Worm (Caenorhabditis elegans) whole organism, late embryonic: ENCODE data around the gene C26E6.1.

Experiments
- C38D4.7 ChIP-seq: fragments of 200-800 bp; sonication (Bioruptor generic); optimal IDR thresholded peaks from 2 replicates; lab custom pipeline; 2018; ENCODE audit warnings: mild to moderate bottlenecking, missing genetic modification characterization, moderate library complexity, missing compliant biosample characterization
- K02D7.2 ChIP-seq: sonication (generic microtip); optimal IDR thresholded peaks from 2 replicates; lab custom pipeline; 2017; ENCODE audit warnings: mild to moderate bottlenecking, missing genetic modification characterization, missing compliant biosample characterization
- Y22D7AL.16 ChIP-seq: sonication (generic microtip); optimal IDR thresholded peaks from 2 replicates; lab custom pipeline; 2016; ENCODE audit warnings: missing genetic modification characterization, missing compliant biosample characterization
- ceh-2 ChIP-seq: sonication (generic microtip); optimal IDR thresholded peaks from 2 replicates; lab custom pipeline; 2016; ENCODE audit warnings: missing genotype, missing genetic modification characterization, missing compliant biosample characterization
- ceh-24 ChIP-seq: sonication (generic microtip); optimal IDR thresholded peaks from 2 replicates; lab custom pipeline; 2016; ENCODE audit warnings: mild to moderate bottlenecking, missing genetic modification characterization, missing compliant biosample characterization
- ceh-45 ChIP-seq: fragments of 200-800 bp; sonication (Bioruptor generic); IDR thresholded peaks from 2 replicates; pipeline ENCODE4 v1.3.6; 2022; ENCODE audit warnings: missing genetic modification reagents, missing genetic modification characterization, missing compliant biosample characterization
- ceh-9 ChIP-seq: sonication (generic microtip); optimal IDR thresholded peaks from 2 replicates; lab custom pipeline; 2016; ENCODE audit warnings: mild to moderate bottlenecking, missing genetic modification characterization, inconsistent platforms, missing compliant biosample characterization
- che-1 ChIP-seq: sonication (generic microtip); optimal IDR thresholded peaks from 2 replicates; lab custom pipeline; 2016; ENCODE audit warnings: mild to moderate bottlenecking, missing genetic modification characterization, missing compliant biosample characterization
- dve-1 ChIP-seq: sonication (generic microtip); optimal IDR thresholded peaks from 2 replicates; lab custom pipeline; 2017; ENCODE audit warnings: antibody characterized with exemption, mild to moderate bottlenecking, missing genetic modification characterization, missing compliant biosample characterization
- elt-2 ChIP-seq: sonication (generic microtip); optimal IDR thresholded peaks from 2 replicates; lab custom pipeline; 2016; ENCODE audit warnings: missing genetic modification reagents, missing genetic modification characterization, missing compliant biosample characterization
- elt-4 ChIP-seq: sonication (generic microtip); optimal IDR thresholded peaks from 2 replicates; lab custom pipeline; 2016; ENCODE audit warnings: missing genetic modification characterization, missing compliant biosample characterization
- eyg-1 ChIP-seq: sonication (generic microtip); optimal IDR thresholded peaks from 2 replicates; lab custom pipeline; 2016; ENCODE audit warnings: missing genotype, missing genetic modification characterization, missing compliant biosample characterization
- fkh-10 ChIP-seq: fragments of 150-350 bp; optimal IDR thresholded peaks from 2 replicates; lab custom pipeline; 2014; ENCODE audit warnings: missing biosample characterization, missing genetic modification reagents, missing genetic modification characterization
- fkh-6 ChIP-seq: sonication (generic microtip); optimal IDR thresholded peaks from 2 replicates; lab custom pipeline; 2016; ENCODE audit warnings: missing genetic modification characterization, missing compliant biosample characterization
- gmeb-2 ChIP-seq: sonication (generic microtip); optimal IDR thresholded peaks from 2 replicates; lab custom pipeline; 2016; ENCODE audit warnings: missing genetic modification characterization, inconsistent platforms, missing compliant biosample characterization
- hlh-6 ChIP-seq: sonication (generic microtip); optimal IDR thresholded peaks from 2 replicates; lab custom pipeline; 2016; ENCODE audit warnings: missing genotype, missing genetic modification characterization, missing compliant biosample characterization
- hlh-8 ChIP-seq: sonication (generic microtip); optimal IDR thresholded peaks from 2 replicates; lab custom pipeline; 2016; ENCODE audit warnings: missing genotype, missing genetic modification characterization, missing compliant biosample characterization
- lin-11 ChIP-seq: fragments of 200-800 bp; sonication (Bioruptor generic); optimal IDR thresholded peaks from 2 replicates; lab custom pipeline; 2018; ENCODE audit warnings: mild to moderate bottlenecking, missing genetic modification characterization, missing compliant biosample characterization
- madf-2 ChIP-seq: sonication (generic microtip); optimal IDR thresholded peaks from 2 replicates; lab custom pipeline; 2017; ENCODE audit warnings: missing genetic modification characterization, missing compliant biosample characterization
- mec-3 ChIP-seq: sonication (generic microtip); optimal IDR thresholded peaks from 2 replicates; lab custom pipeline; 2016; ENCODE audit warnings: borderline replicate concordance, missing genetic modification characterization, missing compliant biosample characterization
- nfya-1 ChIP-seq: sonication (generic microtip); optimal IDR thresholded peaks from 2 replicates; lab custom pipeline; 2017; ENCODE audit warnings: missing genetic modification characterization, mild to moderate bottlenecking, missing compliant biosample characterization, antibody characterized with exemption, moderate library complexity
- pag-3 ChIP-seq: sonication (generic microtip); optimal IDR thresholded peaks from 2 replicates; lab custom pipeline; 2016; ENCODE audit warnings: missing compliant biosample characterization, missing genetic modification characterization, borderline replicate concordance
- pha-2 ChIP-seq: sonication (generic microtip); optimal IDR thresholded peaks from 2 replicates; lab custom pipeline; 2017; ENCODE audit warnings: mild to moderate bottlenecking, missing genetic modification characterization, missing compliant biosample characterization
- pros-1 ChIP-seq: fragments of 150-350 bp; optimal IDR thresholded peaks from 2 replicates; lab custom pipeline; 2014; ENCODE audit warnings: missing biosample characterization, missing genetic modification reagents, missing genetic modification characterization
- rnt-1 ChIP-seq: sonication (generic microtip); optimal IDR thresholded peaks from 2 replicates; lab custom pipeline; 2016; ENCODE audit warnings: missing genetic modification characterization, missing compliant biosample characterization
- syd-9 ChIP-seq: sonication (generic microtip); optimal IDR thresholded peaks from 2 replicates; lab custom pipeline; 2016; ENCODE audit warnings: mild to moderate bottlenecking, missing genetic modification characterization, moderate library complexity, missing compliant biosample characterization
- unc-3 ChIP-seq, 2 experiments: fragments of 200-800 bp in 1 of 2; sonication (Bioruptor generic) in 1 of 2; sonication (generic microtip) in 1 of 2; conservative IDR thresholded peaks in 1 of 2; optimal IDR thresholded peaks in 1 of 2; 2 replicates each; pipeline versions ENCODE4 v1.3.6 to Lab custom; 2016 to 2022; ENCODE audit warnings: missing compliant biosample characterization in 2 of 2, missing genetic modification characterization in 2 of 2, missing genetic modification reagents in 1 of 2
- unc-42 ChIP-seq: sonication (generic microtip); optimal IDR thresholded peaks from 2 replicates; lab custom pipeline; 2016; ENCODE audit warnings: missing genotype, missing genetic modification characterization, missing compliant biosample characterization
- zip-5 ChIP-seq: sonication (generic microtip); optimal IDR thresholded peaks from 2 replicates; lab custom pipeline; 2016; ENCODE audit warnings: missing genetic modification characterization, missing compliant biosample characterization
- ztf-16 ChIP-seq: sonication (generic microtip); optimal IDR thresholded peaks from 2 replicates; lab custom pipeline; 2017; ENCODE audit warnings: missing genetic modification characterization, missing compliant biosample characterization

The C26E6.1 gene

DNA sequence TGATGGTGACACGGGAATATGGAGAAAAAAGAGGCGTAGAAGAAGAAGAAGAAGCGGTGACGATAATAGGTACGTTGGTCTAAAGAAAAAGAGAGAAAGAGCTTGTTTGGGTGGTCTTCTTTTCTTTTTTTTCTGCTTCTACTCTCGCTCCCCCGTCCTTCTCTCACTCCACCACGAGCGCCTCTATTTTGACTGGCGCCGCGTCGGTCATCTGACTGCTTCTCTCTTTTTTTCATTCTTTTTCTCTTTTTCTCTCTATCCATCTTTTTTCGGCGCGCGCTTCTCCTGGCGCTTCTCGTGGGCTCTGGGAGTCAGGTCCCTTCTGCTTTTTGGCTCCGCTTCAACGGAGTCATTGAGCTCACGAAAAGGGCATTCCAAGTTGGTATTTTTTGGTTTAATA, 6.3 kb upstream of the C26E6.1 start:
- TF ChIP-seq pros-1 (no peak), eyg-1 (tag; lab: Kevin White, UChicago) (no peak), dve-1 (tag; lab: Kevin White, UChicago) (no peak)

DNA sequence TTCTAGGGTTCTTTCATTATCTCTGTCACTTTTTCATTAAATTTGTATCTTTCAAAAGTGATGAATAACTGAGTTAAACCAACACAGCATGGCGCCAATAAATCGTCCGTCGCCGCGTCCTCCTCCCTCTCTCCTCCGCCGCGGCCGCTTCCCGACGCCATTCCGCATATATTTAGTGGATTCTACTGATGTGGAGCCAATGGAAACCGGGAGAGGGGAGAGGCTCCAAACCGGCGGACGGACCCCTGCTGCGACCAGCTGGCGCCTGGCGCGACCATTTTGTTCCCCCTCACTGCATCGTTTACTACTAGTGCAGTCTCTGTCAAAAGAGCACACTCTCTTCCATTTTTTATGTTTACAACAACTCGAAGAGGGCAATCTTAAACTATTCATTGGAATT, 5.5 kb upstream of the C26E6.1 start:
- TF ChIP-seq nfya-1 (no peak), unc-3 (GFP tag; conservative IDR thresholded peaks at IDR 0.05; lab: Robert Waterston, UW) (no peak), unc-3 (tag; optimal IDR thresholded peaks at IDR 0.05; lab: Kevin White, UChicago) (no peak), C38D4.7 (GFP tag; lab: Kevin White, UChicago) (no peak), elt-4 (tag; lab: Kevin White, UChicago) (peak; percentile 20)

DNA sequence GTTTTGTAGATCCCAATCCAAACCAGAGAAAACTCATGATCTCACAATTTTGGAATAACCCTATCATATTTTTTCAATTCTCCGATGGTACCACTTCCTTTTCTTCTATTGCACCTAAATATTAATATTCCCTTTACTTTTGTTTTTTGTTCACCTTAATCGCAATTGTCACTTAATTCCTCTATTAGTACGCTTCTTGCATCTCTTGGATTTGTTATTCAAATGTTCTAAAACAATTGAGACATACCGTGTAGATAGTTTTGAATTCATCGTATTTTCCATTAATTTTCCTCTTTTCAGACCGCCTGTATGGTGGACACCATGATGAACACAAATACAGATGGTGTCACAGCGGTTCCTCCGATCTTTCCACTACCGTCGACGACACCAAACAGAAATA, 4.8 kb upstream of the C26E6.1 start, which contains the start of gene flh-2:
Gene flh-2 (plus strand): TSS at position 301 of the 400 bp plus-strand sequence.
- no peak for TF ChIP-seq mec-3 (tag; lab: Kevin White, UChicago)
- TF ChIP-seq ceh-45 (GFP tag; lab: Robert Waterston, UW), result no peak
- no peak for TF ChIP-seq K02D7.2 (tag; lab: Kevin White, UChicago)
- TF ChIP-seq hlh-8 (tag; lab: Kevin White, UChicago), result no peak
- no peak for TF ChIP-seq syd-9 (tag; lab: Kevin White, UChicago)
- TF ChIP-seq lin-11 (tag; lab: Kevin White, UChicago), result no peak
- TF ChIP-seq che-1 (tag; lab: Kevin White, UChicago), result no peak
- TF ChIP-seq unc-42 (tag; lab: Kevin White, UChicago), result no peak
- no peak for TF ChIP-seq ztf-16 (tag; lab: Kevin White, UChicago)
- TF ChIP-seq ceh-2 (tag; lab: Kevin White, UChicago), result no peak

DNA sequence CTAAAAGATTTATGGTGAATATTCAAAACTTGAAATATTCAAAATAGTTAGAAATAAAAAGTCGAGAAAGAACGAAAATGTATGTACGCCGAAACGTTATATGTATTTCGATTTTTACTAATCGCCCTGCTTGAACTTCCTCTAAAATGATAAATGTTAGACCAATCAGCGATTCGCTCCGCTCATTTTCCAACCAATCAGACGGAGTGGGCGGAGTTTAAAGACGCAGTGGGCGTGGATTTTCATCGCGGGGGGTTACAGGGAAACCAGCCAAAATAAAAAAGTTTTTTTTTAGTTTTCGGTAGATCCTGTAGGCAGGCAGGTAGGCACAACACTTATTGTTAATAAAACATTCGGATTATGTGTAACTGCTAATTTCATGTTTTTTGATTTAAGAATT, 3.7 kb upstream of the C26E6.1 start:
- TF ChIP-seq nfya-1 (peak; percentile 90), fkh-6 (tag; lab: Kevin White, UChicago) (no peak), fkh-10 (GFP tag; lab: Kevin White, UChicago) (no peak), K02D7.2 (tag; lab: Kevin White, UChicago) (no peak)

DNA sequence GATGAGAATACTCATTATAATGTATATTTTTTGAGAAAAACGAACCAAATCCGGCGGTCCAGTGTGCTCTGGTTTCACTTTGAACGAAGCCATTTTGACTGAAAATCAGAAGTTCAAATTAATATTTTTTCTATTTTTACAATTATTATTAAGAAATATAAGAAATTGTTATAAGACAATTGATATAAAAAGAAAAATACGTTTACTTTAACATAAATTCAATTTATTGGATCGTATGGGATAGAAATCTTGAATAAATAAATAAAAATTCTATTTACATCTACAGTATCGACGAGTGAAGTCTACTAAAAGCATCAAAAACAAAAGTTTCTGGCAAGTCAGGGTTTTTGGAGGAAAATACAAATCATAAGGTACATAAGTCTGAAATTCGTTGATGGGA, 3.5 kb downstream of the C26E6.1 start, which contains the start of gene C27F2.4:
Gene C27F2.4 (minus strand): TSS at position 101 of the 400 bp plus-strand sequence.
- TF ChIP-seq hlh-6 (tag; lab: Kevin White, UChicago) (no peak), ceh-9 (tag; lab: Kevin White, UChicago) (no peak), pha-2 (no peak), zip-5 (tag; lab: Kevin White, UChicago) (no peak), elt-2 (tag; lab: Kevin White, UChicago) (no peak), Y22D7AL.16 (tag; lab: Kevin White, UChicago) (no peak)

DNA sequence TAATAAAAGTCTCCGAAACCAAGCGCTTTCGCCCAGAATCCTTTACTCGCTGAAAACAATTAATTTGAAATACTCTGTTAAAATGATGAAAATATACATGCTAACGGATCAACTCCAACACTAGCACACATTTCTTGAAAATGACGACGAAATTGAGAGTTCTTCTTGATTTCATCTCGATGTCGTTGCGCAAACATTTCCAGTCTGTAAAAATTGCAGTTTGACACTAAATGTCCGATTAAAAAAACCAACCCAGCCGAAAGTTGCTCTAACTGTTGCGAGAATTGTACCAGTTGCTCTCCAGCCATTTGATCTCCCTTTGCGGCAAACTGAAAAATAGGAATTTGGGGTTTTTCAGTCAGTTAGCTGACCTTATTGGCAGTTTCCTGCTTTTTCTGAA, 4.6 kb downstream of the C26E6.1 start:
- TF ChIP-seq pag-3 (tag; lab: Kevin White, UChicago), result no peak
- no peak for TF ChIP-seq madf-2 (tag; lab: Kevin White, UChicago)
- TF ChIP-seq ceh-45 (GFP tag; lab: Robert Waterston, UW), result no peak
- no peak for TF ChIP-seq gmeb-2 (tag; lab: Kevin White, UChicago)
- no peak for TF ChIP-seq ceh-24
- no peak for TF ChIP-seq zip-5 (tag; lab: Kevin White, UChicago)

DNA sequence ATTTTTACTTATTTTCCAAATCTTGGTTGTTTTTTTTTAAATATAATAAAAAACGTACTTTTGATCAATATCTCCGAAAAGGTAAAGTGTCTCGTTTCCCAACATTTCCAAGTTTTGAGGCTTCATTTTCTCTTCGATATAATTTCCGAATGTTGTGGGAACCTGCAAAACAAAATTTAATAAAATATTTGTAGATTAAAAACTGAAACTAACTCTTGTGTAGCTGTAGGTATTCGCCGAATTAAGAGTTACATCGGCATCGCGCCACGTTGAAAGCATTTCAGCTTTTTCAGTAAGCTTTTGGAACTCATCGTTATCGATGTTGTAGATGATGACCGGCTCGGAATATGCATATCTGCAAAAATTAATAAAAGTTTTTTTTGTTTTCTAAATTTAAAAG, 5.7 kb downstream of the C26E6.1 start, which contains the start of gene vps-22:
Gene vps-22 (minus strand): TSS at position 101 of the 400 bp plus-strand sequence.
- TF ChIP-seq rnt-1, result no peak
- TF ChIP-seq, all 69 proteins: peak for 0
